Fruit fly (Drosophila melanogaster) ovary, adult (tissue): ENCODE data around the gene CG6689.

ENCODE experiments used
- CG17801 ChIP-seq: fragments of 200-800 bp; optimal IDR thresholded peaks from 2 replicates; lab custom pipeline; 2019; ENCODE audit warnings: missing biosample characterization, mild to moderate bottlenecking, missing genetic modification characterization, moderate library complexity; ENCODE audit not compliant: partially characterized antibody

The CG6689 gene

dm6 chr3R:11219883-11220282 is at the start of gene CG6689:
TSS of gene CG6689 (minus strand) at chr3R:11220064.
- TF ChIP-seq CG17801 (GFP tag; lab: Kevin White, UChicago) = no peak

dm6 chr3R:11269013-11269412 is 49.1 kb upstream of the CG6689 start:
- TF ChIP-seq CG17801 (GFP tag; lab: Kevin White, UChicago) = no peak

dm6 chr3R:11263579-11263978 is 43.7 kb upstream of the CG6689 start:
- no peak for TF ChIP-seq CG17801 (GFP tag; lab: Kevin White, UChicago)

DNA sequence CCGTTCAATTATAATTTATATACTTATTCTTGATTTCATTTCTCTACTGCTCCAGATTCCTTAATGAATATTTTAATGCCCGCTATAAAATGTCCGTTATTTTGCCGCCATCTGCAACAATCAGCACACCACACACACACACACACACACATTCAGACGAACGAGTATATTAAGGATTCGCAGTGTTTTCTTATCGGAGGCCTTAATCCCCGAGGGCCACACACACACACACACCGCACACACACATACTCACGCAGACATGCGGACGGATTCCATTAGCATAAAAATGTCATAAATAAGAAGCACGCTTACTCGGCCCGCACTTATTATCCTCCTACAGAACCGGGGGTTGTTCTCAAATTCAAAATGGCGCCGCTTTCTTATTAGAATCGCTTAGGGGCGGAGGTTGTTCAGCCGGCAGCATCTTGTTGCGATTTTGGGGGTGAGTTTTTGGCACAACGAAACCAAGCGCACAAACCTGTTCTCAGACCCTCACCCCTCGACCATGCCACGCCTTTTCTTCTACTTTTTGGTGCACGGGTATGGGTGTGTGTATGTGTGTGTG is 41.2 kb upstream of the CG6689 start:
- TF ChIP-seq CG17801 (GFP tag; lab: Kevin White, UChicago) = no peak

- no peak for TF ChIP-seq CG17801 (GFP tag; lab: Kevin White, UChicago)
Measured at dm6 chr3R:11257537-11257936, 37.7 kb upstream of the CG6689 start.

DNA sequence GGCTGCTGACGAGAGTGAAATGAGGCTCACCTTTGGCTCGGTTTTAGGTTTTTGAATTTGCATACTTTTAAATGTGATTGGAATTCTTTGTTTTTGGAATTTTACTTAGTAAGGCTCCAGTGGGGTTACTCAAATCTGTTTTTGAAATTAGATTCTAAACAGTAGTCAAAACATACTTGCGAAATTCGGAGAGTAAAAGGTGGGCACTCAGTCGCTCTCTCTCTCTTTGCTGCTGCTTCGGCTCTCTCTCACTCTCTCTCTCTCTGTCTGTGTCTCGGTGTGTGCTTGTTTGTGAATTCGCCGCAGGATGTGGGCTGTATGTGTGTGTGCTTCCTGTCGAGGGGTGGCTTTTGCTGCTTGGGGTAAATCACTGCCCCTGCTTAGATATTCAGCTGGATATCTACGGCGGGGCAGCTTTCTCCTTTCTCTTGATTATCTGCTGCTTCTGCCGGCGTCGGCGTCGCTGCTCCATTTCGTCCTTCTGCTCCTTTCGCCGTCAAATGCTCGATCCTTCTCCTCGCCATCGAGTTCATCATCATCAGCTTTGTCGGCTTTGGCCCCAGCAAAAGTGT is 34.6 kb upstream of the CG6689 start:
- TF ChIP-seq CG17801 (GFP tag; lab: Kevin White, UChicago) = no peak

dm6 chr3R:11253768-11254167 is 33.9 kb upstream of the CG6689 start:
- TF ChIP-seq CG17801 (GFP tag; lab: Kevin White, UChicago) = no peak

DNA sequence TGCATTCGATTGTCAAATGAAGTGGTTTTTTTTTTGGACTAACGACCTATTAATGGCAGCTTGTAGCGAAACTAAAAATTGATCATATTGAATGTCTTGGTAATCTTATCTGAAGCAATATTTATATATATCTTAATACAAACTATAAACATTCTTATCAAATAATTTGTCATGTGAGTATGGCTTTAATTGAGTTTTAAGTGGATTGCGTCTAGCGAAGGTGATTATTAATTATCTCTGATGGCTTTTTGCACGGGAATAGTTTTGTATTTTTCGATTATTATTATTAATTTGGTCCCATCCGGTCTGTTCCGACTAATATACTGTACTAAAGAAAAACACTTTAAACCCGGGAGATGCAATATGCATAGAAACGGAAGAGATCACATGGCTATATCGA is 27.0 kb upstream of the CG6689 start:
- no peak for TF ChIP-seq CG17801 (GFP tag; lab: Kevin White, UChicago)

DNA sequence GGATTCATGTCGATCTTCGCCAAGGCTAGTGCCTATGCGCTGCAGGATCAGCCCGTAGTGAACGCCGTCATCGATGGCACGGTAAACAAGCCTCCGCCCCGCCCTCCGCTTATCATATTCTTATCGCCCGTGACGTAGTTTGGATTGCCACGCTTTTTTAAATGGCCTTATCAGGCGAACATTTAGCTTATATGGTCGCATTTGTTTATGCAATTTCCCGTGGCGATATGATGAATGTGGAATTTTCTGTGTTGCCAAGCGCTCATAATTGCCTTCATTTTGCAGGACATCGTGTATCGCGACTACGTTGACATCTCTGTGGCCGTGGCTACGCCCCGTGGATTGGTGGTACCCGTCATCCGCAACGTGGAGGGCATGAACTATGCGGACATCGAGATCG is 25.9 kb upstream of the CG6689 start:
- no peak for TF ChIP-seq CG17801 (GFP tag; lab: Kevin White, UChicago)

dm6 chr3R:11243951-11244660 is 24.2 kb upstream of the CG6689 start, which contains the start of the genes CG17734 and CG5214:
TSS of gene CG17734 (minus strand) at chr3R:11243999.
TSS of gene CG5214 (plus strand) at chr3R:11244302.
- no peak for TF ChIP-seq CG17801 (GFP tag; lab: Kevin White, UChicago)

DNA sequence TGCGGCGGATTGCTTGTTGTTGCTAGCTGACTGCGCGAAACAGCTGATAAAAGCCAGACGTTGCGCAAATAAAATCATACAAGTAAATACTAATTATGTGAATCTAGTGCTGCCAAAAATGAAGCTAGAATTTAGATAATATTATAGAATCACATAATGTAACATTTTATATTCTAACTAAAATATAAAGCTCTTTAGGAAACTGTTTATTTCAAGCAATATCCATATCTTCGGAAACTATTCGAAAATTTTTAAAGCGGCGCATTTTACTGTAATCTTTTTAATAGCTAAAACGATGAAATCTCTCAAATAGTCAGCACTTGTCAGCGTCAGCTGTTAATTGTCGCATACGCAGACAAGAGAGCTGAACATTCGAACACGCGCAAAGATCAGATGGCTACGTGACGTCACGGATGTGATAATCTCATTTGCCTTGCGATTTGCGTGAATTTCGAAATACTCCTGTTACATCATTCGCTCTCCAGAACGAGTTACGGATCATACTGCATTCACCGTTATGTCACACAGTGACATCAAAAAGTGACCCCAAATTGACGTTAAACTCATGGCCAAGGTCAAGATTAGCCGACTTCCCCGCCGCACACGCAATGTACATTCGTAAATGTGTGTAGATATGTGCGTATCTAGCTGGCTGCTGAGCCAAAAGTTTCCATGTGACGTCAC is 23.3 kb upstream of the CG6689 start:
- no peak for TF ChIP-seq CG17801 (GFP tag; lab: Kevin White, UChicago)

DNA sequence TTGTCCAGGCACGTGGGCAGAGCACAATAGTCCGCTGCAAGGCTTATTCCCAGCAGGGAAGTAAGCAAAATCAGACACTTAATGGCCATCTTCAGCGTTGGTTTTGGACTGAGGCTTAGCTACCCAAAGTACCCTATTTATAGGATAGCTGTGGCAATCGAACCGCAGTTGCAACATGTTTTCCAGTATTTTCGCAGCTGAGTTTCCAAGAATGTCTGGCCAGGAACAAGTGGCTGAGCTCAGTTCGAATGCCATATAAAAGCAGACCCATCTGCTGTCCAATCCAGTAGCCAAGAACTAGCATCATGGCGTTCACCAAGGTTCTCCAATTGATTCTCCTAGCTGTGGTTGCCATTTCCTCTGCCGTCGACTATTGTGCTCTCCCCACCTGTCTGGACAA is 21.0 kb upstream of the CG6689 start, which contains the start of the genes scpr-B and scpr-A:
Gene scpr-B (minus strand): TSS at position 101 of the 400 bp plus-strand sequence.
Gene scpr-A (plus strand): TSS at position 293 of the 400 bp plus-strand sequence.
- no peak for TF ChIP-seq CG17801 (GFP tag; lab: Kevin White, UChicago)

DNA sequence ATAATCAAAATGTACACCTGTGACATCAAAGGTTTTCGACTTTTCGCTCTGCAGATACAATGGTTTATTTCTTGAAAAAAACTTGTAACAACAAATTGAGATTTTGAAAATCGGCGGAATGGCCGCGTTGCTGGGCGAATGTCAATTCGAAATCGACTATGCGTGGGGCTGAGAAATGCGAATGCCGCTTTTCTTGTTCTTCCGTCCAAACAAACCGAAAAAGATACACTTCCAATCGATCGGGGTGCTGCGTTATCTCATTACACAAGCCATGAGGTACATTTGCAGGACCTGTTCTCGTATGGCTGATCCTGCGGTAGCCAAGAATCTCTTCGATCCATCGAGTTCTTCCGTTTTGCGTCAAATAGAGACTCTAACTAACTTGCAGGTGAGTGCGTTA is 17.7 kb upstream of the CG6689 start, which contains the start of gene CG31388:
Gene CG31388 (plus strand): TSS at position 218 of the 400 bp plus-strand sequence.
- no peak for TF ChIP-seq CG17801 (GFP tag; lab: Kevin White, UChicago)

DNA sequence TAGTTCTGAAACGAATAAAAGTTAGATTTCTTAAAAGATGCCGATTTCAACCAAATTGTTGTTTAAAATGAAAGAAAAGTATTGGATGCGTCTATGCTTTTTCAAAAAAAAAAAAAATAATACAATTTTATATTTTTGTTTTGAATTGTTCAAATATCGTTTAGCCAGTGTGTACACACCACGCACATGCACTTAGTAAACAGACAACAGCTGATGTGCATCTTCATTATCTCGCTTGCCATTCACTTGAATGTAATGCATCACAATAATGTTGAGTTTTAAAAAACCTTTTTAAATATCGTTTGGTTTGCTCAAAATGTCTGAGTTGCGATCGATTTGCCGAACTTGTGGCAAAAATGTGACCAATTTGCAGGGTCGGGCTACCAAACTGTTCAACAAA is 16.2 kb upstream of the CG6689 start, which contains the start of gene CG31441:
Gene CG31441 (plus strand): TSS at position 246 of the 400 bp plus-strand sequence.
- no peak for TF ChIP-seq CG17801 (GFP tag; lab: Kevin White, UChicago)

- TF ChIP-seq CG17801 (GFP tag; lab: Kevin White, UChicago) = no peak
Measured at dm6 chr3R:11234918-11235371, 15.1 kb upstream of the CG6689 start, which contains the start of the genes Arfip and CG17721. TSS of gene Arfip (minus strand) at chr3R:11235013. TSS of gene CG17721 (plus strand) at chr3R:11235140.
